Fruit fly (Drosophila melanogaster): Measurements from ENCODE around the gene JhI-21.

JhI-21 gene

DNA sequence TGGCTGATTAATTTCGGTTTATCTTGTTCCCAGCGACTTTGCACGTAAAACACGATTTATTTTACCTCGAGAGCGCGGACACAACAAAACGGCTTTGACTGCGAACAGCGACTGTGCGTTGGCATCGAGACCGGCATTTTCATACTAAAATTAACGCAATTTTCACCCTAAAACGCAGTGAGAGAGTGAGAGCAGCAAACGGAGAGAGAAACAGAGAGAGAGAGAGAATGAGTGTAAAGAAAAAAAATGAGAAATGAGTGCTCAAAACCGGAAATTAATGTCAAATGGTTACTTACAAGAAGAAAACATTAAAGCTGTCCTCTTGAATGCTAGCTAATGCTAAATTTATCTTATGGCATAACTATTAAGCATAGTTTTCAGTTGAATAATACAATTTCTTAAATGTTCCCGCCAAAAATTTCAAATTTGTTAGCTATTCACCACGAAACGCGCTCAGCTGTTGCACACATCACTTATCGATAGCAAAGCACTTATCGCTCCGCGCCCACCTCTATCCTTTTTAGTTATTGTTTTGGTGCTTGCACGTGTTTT is at the start of gene JhI-21, which contains the start of the genes RpL7-like and CG34164:
TSS of gene JhI-21 (minus strand) at position 206 of the 552 bp plus-strand sequence.
TSS of gene RpL7-like (plus strand) at position 490 of the 552 bp plus-strand sequence.
TSS of gene CG34164 (plus strand) at position 512 of the 552 bp plus-strand sequence.
- TF ChIP-seq pan (optimal IDR thresholded peaks at IDR 0.05) = no peak
- TF ChIP-seq psq (optimal IDR thresholded peaks at IDR 0.05) = no peak
- no peak for TF ChIP-seq usp (GFP tag; optimal IDR thresholded peaks at IDR 0.05)
- TF ChIP-seq CG8478 (optimal IDR thresholded peaks at IDR 0.05) = no peak
- TF ChIP-seq Dll (optimal IDR thresholded peaks at IDR 0.05) = no peak
- no peak for TF ChIP-seq EcR (GFP tag; optimal IDR thresholded peaks at IDR 0.05)

DNA sequence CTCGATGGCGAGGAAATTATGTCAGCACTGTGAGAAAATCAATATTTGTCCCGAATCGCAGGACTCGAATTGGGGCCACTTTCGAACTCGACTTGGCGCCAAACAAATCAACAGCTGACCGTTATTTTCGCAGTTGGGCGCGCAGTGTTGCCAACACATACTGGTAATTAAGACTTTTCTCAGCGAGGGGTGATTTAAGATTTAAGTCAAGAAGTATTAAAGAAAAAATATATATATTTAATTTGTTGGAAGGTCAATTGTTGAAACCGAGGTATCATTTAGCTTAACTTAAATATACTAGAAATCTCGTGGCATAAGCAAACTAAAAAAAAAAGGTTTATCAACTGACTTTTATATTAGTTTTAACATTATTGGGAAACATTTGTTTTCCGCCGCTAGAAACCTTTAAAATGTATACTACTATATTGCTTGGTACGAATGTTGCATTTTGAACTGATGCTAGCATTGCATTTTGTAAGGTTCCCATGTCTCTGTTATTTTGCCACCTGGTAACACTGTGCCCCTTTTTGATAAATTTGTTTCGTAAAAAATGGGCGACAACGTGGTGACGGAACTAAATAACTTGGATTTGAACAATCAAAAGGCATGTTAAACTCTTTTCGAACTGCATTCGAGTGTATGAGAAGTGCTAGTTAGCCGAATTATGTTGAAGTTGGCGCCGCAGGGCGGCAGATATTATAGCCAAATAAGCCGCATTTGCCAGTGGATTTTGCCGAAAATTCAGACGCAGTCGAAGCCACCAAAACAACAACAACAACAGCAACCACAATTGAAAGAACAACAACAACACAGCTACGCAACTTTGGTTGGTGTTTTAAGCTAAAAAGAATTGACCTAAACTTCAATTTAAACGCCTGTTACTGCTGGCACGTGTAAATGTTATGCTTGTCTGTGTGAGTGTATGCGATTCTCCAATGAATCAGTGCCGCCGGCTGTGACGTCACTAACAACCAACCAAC is 47.7 kb upstream of the JhI-21 start, which contains the start of the genes Patsas and ThrRS:
TSS of gene Patsas (minus strand) at position 55 of the 980 bp plus-strand sequence.
TSS of gene ThrRS (plus strand) at position 521 of the 980 bp plus-strand sequence.
- no peak for TF ChIP-seq Dll (optimal IDR thresholded peaks at IDR 0.05)
- no peak for TF ChIP-seq psq (optimal IDR thresholded peaks at IDR 0.05)
- no peak for TF ChIP-seq EcR (GFP tag; optimal IDR thresholded peaks at IDR 0.05)

DNA sequence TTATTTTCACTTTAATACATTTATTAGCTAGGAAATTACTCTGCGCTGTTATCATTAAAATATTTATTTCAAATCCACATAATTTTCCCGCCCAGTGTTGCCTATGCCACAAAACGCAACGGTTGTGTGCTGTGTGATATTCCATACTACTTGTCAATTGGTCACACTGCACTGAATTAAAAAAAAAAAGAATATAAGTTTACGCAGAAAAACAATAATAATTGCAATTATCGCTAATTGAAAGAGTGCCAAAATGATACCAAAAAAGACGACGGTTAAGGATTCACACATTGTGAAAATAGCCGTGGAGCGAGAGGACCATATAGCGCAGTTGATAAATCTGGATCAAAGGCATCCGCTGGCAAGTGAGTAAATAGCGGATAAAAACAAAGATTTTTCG is 41.9 kb upstream of the JhI-21 start, which contains the start of gene Ced-12:
TSS of gene Ced-12 (plus strand) at position 141 of the 400 bp plus-strand sequence.
- TF ChIP-seq usp (GFP tag; optimal IDR thresholded peaks at IDR 0.05) (no peak), pan (optimal IDR thresholded peaks at IDR 0.05) (no peak), CG8478 (optimal IDR thresholded peaks at IDR 0.05) (no peak), EcR (GFP tag; optimal IDR thresholded peaks at IDR 0.05) (no peak), psq (optimal IDR thresholded peaks at IDR 0.05) (no peak), Dll (optimal IDR thresholded peaks at IDR 0.05) (no peak)

DNA sequence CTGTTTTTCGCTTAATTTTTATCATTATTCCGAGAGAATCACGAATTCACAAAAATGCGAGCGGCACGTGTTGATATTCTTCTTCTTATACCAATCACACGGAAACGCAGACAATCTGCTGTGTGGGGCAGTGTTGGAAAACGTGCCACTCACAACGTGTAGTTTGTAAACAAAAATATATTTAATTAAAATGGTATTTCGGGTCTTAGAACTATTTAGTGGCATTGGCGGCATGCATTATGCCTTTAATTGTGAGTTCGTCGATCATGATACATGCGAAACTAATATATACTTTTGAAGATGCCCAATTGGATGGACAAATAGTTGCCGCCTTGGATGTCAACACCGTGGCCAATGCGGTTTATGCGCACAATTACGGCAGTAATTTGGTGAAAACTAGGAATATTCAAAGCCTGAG is 40.6 kb upstream of the JhI-21 start, which contains the start of the genes CG6712 and Mt2:
TSS of gene CG6712 (minus strand) at position 116 of the 418 bp plus-strand sequence.
TSS of gene Mt2 (plus strand) at position 130 of the 418 bp plus-strand sequence.
- TF ChIP-seq CG8478 (optimal IDR thresholded peaks at IDR 0.05) (no peak), psq (optimal IDR thresholded peaks at IDR 0.05) (no peak), EcR (GFP tag; optimal IDR thresholded peaks at IDR 0.05) (no peak), usp (GFP tag; optimal IDR thresholded peaks at IDR 0.05) (no peak), pan (optimal IDR thresholded peaks at IDR 0.05) (no peak), Dll (optimal IDR thresholded peaks at IDR 0.05) (no peak)

DNA sequence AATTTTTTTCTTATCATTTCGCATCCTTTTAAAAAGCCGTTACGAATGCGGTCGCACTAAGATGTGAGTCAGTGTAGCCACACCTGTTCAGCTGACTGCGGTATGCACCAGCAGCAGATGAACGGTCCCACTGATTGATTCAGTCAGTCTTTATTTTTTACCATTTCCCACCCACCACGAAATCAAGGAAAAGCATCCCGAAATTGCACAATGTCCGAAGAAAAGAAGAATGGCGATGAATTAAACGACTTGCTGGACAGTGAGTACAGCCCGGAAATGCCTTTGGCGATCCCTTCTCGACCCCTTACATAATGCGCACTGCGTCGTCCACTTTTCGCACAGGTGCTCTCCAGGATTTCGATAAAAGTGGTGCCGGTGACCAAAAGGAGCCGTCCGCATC is 37.8 kb upstream of the JhI-21 start:
- TF ChIP-seq usp (GFP tag; optimal IDR thresholded peaks at IDR 0.05) (no peak), Dll (optimal IDR thresholded peaks at IDR 0.05) (no peak), pan (optimal IDR thresholded peaks at IDR 0.05) (no peak), CG8478 (optimal IDR thresholded peaks at IDR 0.05) (no peak), EcR (GFP tag; optimal IDR thresholded peaks at IDR 0.05) (no peak), psq (optimal IDR thresholded peaks at IDR 0.05) (no peak)

DNA sequence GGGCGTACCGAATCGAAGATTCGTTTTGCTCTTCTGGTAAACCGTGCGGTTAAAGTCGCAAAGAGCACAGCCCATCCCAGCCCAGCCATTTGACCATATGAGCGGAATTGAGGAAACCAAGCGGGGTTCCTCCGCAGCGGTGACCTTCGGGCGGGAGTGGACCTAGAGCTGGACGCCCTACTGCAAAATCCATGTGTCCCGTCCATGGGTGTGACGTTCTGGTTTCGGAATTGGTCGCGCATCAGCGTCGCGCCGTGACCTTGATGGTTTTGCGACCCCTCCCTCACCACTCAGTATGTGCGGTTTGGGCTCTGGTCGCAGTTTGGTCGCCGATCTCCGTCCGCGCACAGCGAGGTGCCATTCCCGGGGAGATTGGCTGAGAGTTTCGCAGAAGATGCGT is 36.9 kb upstream of the JhI-21 start:
- TF ChIP-seq CG8478 (optimal IDR thresholded peaks at IDR 0.05) (no peak), usp (GFP tag; optimal IDR thresholded peaks at IDR 0.05) (no peak), pan (optimal IDR thresholded peaks at IDR 0.05) (no peak), psq (optimal IDR thresholded peaks at IDR 0.05) (no peak), Dll (optimal IDR thresholded peaks at IDR 0.05) (no peak), EcR (GFP tag; optimal IDR thresholded peaks at IDR 0.05) (no peak)

DNA sequence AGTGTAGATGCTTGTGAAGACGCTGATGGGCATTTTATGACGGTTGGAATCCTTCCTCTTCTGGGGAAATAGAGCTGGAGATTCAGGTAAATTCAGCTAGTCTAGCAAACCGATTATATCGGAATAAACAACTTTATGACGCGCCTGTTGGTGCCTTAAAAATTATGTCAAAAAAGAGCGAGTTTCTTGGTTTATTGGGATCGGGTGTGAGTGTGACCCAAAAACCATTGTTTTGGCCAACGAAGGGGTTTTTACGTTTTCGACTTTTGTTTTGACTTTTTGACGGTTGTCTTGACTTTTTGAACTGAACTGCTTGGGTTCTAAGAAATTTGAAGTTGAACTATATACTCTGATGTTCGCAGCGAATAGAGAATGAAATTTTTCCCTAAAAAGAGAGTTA is 36.2 kb upstream of the JhI-21 start:
- no peak for TF ChIP-seq psq (optimal IDR thresholded peaks at IDR 0.05)
- TF ChIP-seq EcR (GFP tag; optimal IDR thresholded peaks at IDR 0.05) = no peak
- no peak for TF ChIP-seq pan (optimal IDR thresholded peaks at IDR 0.05)
- TF ChIP-seq usp (GFP tag; optimal IDR thresholded peaks at IDR 0.05) = no peak
- TF ChIP-seq CG8478 (optimal IDR thresholded peaks at IDR 0.05) = no peak
- no peak for TF ChIP-seq Dll (optimal IDR thresholded peaks at IDR 0.05)

DNA sequence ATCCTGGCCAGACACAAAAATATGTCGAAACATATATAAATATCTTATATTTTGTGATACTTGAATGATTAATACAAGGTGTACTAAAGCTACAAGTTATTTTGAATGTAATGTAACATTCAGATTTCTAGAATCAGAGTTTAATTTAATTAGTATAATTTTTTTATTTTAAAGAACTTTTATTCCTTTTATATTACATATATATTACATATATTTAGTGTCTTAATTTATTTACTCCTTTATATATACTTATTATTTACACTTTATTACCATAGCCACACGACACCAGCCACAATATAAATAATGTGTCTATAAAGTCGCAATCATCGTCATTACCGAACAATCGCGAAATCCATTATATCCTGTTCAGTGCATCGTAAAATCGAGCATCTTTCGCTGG is 35.7 kb upstream of the JhI-21 start, which contains the start of gene Pex19:
TSS of gene Pex19 (plus strand) at position 301 of the 400 bp plus-strand sequence.
- TF ChIP-seq psq (optimal IDR thresholded peaks at IDR 0.05) = no peak
- TF ChIP-seq EcR (GFP tag; optimal IDR thresholded peaks at IDR 0.05) = no peak
- TF ChIP-seq Dll (optimal IDR thresholded peaks at IDR 0.05) = no peak
- no peak for TF ChIP-seq usp (GFP tag; optimal IDR thresholded peaks at IDR 0.05)
- no peak for TF ChIP-seq pan (optimal IDR thresholded peaks at IDR 0.05)
- no peak for TF ChIP-seq CG8478 (optimal IDR thresholded peaks at IDR 0.05)

DNA sequence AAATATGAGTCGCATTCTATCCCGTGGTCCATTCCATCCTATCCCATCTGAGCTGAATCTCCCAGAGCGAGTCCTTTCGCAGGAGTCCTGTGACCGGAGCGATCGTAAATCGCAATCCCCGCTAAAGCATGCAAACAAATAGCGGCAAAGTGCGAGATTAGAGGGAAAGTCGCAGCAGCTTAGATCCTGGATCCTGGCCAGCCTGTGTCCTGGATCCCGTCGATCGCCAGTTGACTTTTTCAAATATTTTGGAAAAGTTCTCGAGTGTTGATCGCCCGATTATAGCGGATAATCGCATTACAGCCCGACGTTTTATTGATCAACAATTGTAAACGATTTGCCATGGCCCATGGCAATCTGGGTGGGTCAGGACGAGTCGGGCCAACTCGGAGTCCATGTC is 33.3 kb upstream of the JhI-21 start:
- no peak for TF ChIP-seq CG8478 (optimal IDR thresholded peaks at IDR 0.05)
- TF ChIP-seq usp (GFP tag; optimal IDR thresholded peaks at IDR 0.05) = no peak
- no peak for TF ChIP-seq psq (optimal IDR thresholded peaks at IDR 0.05)
- TF ChIP-seq pan (optimal IDR thresholded peaks at IDR 0.05) = no peak
- no peak for TF ChIP-seq EcR (GFP tag; optimal IDR thresholded peaks at IDR 0.05)
- TF ChIP-seq Dll (optimal IDR thresholded peaks at IDR 0.05) = no peak

DNA sequence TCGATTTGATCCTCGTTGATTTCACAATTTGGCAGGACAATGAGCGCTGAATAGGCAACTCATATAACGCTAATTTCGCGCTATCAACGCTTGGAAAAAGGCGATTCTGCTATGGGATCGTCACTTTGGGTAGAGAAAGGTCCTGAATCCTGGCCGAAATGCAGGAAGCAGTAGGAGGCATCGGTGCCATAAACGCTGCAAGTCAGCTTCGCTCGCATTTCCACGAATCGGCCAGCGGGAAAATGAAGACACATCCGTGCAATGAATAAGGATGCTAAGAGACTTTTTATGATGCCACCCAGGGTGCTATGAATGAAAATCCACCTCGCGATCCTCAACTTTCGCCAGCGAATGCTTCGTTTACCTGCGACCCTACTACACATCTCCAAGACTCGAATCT is 31.6 kb upstream of the JhI-21 start:
- TF ChIP-seq Dll (optimal IDR thresholded peaks at IDR 0.05) (no peak), usp (GFP tag; optimal IDR thresholded peaks at IDR 0.05) (no peak), psq (optimal IDR thresholded peaks at IDR 0.05) (no peak), CG8478 (optimal IDR thresholded peaks at IDR 0.05) (no peak), EcR (GFP tag; optimal IDR thresholded peaks at IDR 0.05) (no peak), pan (optimal IDR thresholded peaks at IDR 0.05) (no peak)

DNA sequence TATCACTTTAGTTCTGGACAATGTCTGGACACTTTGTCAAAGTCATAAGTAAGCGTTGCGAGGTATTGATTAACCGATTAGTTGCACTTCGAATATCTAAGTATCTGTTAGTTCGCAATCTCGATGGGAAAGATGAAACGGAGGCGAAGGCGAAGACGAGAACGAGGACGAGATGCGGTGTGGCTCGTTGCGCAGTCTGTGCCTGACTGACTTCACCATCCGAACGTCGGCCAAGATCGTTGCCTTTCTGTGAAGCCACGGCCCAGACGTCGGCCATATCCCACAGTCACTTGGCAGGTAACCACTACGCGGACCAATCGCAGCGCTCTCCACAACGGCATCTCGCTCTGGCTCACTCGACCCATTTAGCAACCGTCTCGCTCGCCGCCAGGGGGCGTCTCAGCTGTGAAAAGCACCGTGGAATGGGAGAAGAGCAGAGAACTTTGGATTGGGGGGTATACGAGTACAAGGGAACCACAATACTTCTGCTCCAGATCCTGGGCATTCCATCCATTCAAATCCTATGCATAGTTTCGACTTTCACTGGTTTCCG is 29.9 kb upstream of the JhI-21 start, which contains the start of gene prd:
TSS of gene prd (minus strand) at position 209 of the 553 bp plus-strand sequence.
- TF ChIP-seq pan (optimal IDR thresholded peaks at IDR 0.05) = no peak
- TF ChIP-seq psq (optimal IDR thresholded peaks at IDR 0.05) = no peak
- TF ChIP-seq EcR (GFP tag; optimal IDR thresholded peaks at IDR 0.05) = no peak
- TF ChIP-seq Dll (optimal IDR thresholded peaks at IDR 0.05) = no peak
- TF ChIP-seq CG8478 (optimal IDR thresholded peaks at IDR 0.05) = no peak
- no peak for TF ChIP-seq usp (GFP tag; optimal IDR thresholded peaks at IDR 0.05)
